Worm (Caenorhabditis elegans) whole organism, L1 larva: Measurements from ENCODE around the gene B0212.3.
A peak's percentile ranks its signal among the peaks of the same experiment; 100 is the strongest.

ENCODE experiments used
- C16A3.4 ChIP-seq: fragments of 150-350 bp; optimal IDR thresholded peaks from 2 replicates; lab custom pipeline; 2014; ENCODE audit warnings: missing biosample characterization, missing genetic modification characterization
- F16B12.6 ChIP-seq: fragments of 150-350 bp; optimal IDR thresholded peaks from 2 replicates; lab custom pipeline; 2014; ENCODE audit warnings: missing biosample characterization, missing genetic modification characterization
- aly-2 ChIP-seq: fragments of 150-350 bp; optimal IDR thresholded peaks from 2 replicates; lab custom pipeline; 2014; ENCODE audit warnings: missing biosample characterization, missing genetic modification characterization
- ceh-8 ChIP-seq: fragments of 200-800 bp; sonication (Bioruptor generic); optimal IDR thresholded peaks from 2 replicates; lab custom pipeline; 2018; ENCODE audit warnings: mild to moderate bottlenecking, missing genetic modification characterization, moderate library complexity, missing compliant biosample characterization
- ceh-82 ChIP-seq, 3 experiments: fragments of 150-350 bp in 1 of 3; sonication (generic microtip) in 2 of 3; optimal IDR thresholded peaks; 2 replicates each; lab custom pipeline; 2014 to 2017; ENCODE audit warnings: missing biosample characterization in 3 of 3, missing genetic modification characterization in 3 of 3
- ceh-90 ChIP-seq: sonication (generic microtip); optimal IDR thresholded peaks from 2 replicates; lab custom pipeline; 2016; ENCODE audit warnings: missing genetic modification characterization, missing compliant biosample characterization
- egl-13 ChIP-seq: sonication (generic microtip); optimal IDR thresholded peaks from 2 replicates; lab custom pipeline; 2016; ENCODE audit warnings: missing genotype, missing genetic modification reagents, missing genetic modification characterization, missing compliant biosample characterization
- egl-27 ChIP-seq, 2 experiments: fragments of 150-350 bp in 1 of 2; sonication (generic microtip); optimal IDR thresholded peaks; 3 replicates each; lab custom pipeline; 2017 to 2018; ENCODE audit warnings: missing biosample characterization in 2 of 2, missing genetic modification characterization in 2 of 2, missing genetic modification reagents in 2 of 2
- ets-5 ChIP-seq: fragments of 200-800 bp; sonication (Bioruptor generic); IDR thresholded peaks from 2 replicates; pipeline ENCODE4 v1.3.6; 2022; ENCODE audit warnings: missing genetic modification characterization, missing compliant biosample characterization
- fkh-10 ChIP-seq: sonication (generic microtip); optimal IDR thresholded peaks from 2 replicates; lab custom pipeline; 2017; ENCODE audit warnings: missing biosample characterization, missing genetic modification reagents, missing genetic modification characterization
- fkh-4 ChIP-seq: sonication (generic microtip); optimal IDR thresholded peaks from 2 replicates; lab custom pipeline; 2016; ENCODE audit warnings: missing compliant biosample characterization, missing genetic modification characterization, borderline replicate concordance
- fkh-8 ChIP-seq: sonication (generic microtip); optimal IDR thresholded peaks from 2 replicates; lab custom pipeline; 2016; ENCODE audit warnings: mild to moderate bottlenecking, missing genetic modification characterization, missing compliant biosample characterization
- grh-1 ChIP-seq: fragments of 200-800 bp; sonication (Bioruptor generic); IDR thresholded peaks from 2 replicates; pipeline ENCODE4 v1.3.6; 2022; ENCODE audit warnings: missing genetic modification reagents, missing genetic modification characterization, missing compliant biosample characterization
- hlh-4 ChIP-seq: sonication (generic microtip); optimal IDR thresholded peaks from 2 replicates; lab custom pipeline; 2016; ENCODE audit warnings: mild to moderate bottlenecking, missing genetic modification characterization, missing compliant biosample characterization
- isw-1 ChIP-seq: fragments of 200-800 bp; sonication (Bioruptor generic); IDR thresholded peaks from 2 replicates; pipeline ENCODE4 v1.3.6; 2022; ENCODE audit warnings: missing genetic modification characterization, missing compliant biosample characterization
- lin-13 ChIP-seq: fragments of 150-350 bp; optimal IDR thresholded peaks from 2 replicates; lab custom pipeline; 2014; ENCODE audit warnings: missing biosample characterization, missing genetic modification reagents, missing genetic modification characterization
- lin-35 ChIP-seq, 2 experiments: fragments of 150-350 bp; optimal IDR thresholded peaks; 2 replicates each; lab custom pipeline; 2014; ENCODE audit warnings: missing biosample characterization in 2 of 2, missing genetic modification characterization in 2 of 2, missing genetic modification reagents in 2 of 2
- mdl-1 ChIP-seq, 2 experiments: fragments of 150-350 bp; optimal IDR thresholded peaks; 2 replicates each; lab custom pipeline; 2014 to 2017; ENCODE audit warnings: missing biosample characterization in 2 of 2, missing genetic modification characterization in 2 of 2, inconsistent platforms in 1 of 2
- mef-2 ChIP-seq: fragments of 150-350 bp; optimal IDR thresholded peaks from 2 replicates; lab custom pipeline; 2014; ENCODE audit warnings: missing biosample characterization, missing genetic modification characterization
- mep-1 ChIP-seq: fragments of 150-350 bp; optimal IDR thresholded peaks from 2 replicates; lab custom pipeline; 2014; ENCODE audit warnings: missing biosample characterization, missing genetic modification characterization
- nhr-11 ChIP-seq: fragments of 150-350 bp; optimal IDR thresholded peaks from 2 replicates; lab custom pipeline; 2014; ENCODE audit warnings: missing biosample characterization, missing genetic modification characterization
- nhr-20 ChIP-seq: sonication (generic microtip); optimal IDR thresholded peaks from 2 replicates; lab custom pipeline; 2016; ENCODE audit warnings: mild to moderate bottlenecking, missing genetic modification characterization, missing compliant biosample characterization
- nhr-47 ChIP-seq: sonication (generic microtip); optimal IDR thresholded peaks from 2 replicates; lab custom pipeline; 2016; ENCODE audit warnings: mild to moderate bottlenecking, missing genetic modification characterization, moderate library complexity, missing compliant biosample characterization
- nhr-71 ChIP-seq: sonication (generic microtip); optimal IDR thresholded peaks from 2 replicates; lab custom pipeline; 2016; ENCODE audit warnings: mild to moderate bottlenecking, missing genetic modification characterization, moderate library complexity, missing compliant biosample characterization
- nhr-77 ChIP-seq: fragments of 150-350 bp; optimal IDR thresholded peaks from 2 replicates; lab custom pipeline; 2014; ENCODE audit warnings: missing biosample characterization, missing genetic modification characterization
- nhr-84 ChIP-seq: sonication (generic microtip); optimal IDR thresholded peaks from 2 replicates; lab custom pipeline; 2017; ENCODE audit warnings: missing biosample characterization, missing genetic modification characterization
- nhr-90 ChIP-seq: sonication (generic microtip); optimal IDR thresholded peaks from 2 replicates; lab custom pipeline; 2016; ENCODE audit warnings: mild to moderate bottlenecking, missing genetic modification characterization, missing compliant biosample characterization; ENCODE audit not compliant: poor library complexity
- pag-3 ChIP-seq: sonication (generic microtip); optimal IDR thresholded peaks from 2 replicates; lab custom pipeline; 2017; ENCODE audit warnings: missing genetic modification characterization, mild to moderate bottlenecking, missing compliant biosample characterization, antibody characterized with exemption, borderline replicate concordance; ENCODE audit not compliant: insufficient read depth
- pax-3 ChIP-seq: fragments of 200-800 bp; sonication (Bioruptor generic); optimal IDR thresholded peaks from 2 replicates; lab custom pipeline; 2018; ENCODE audit warnings: mild to moderate bottlenecking, missing genetic modification characterization, moderate library complexity, missing compliant biosample characterization
- snu-23 ChIP-seq: sonication (generic microtip); optimal IDR thresholded peaks from 2 replicates; lab custom pipeline; 2016; ENCODE audit warnings: missing genetic modification characterization, missing compliant biosample characterization
- tbx-2 ChIP-seq: sonication (generic microtip); optimal IDR thresholded peaks from 2 replicates; lab custom pipeline; 2016; ENCODE audit warnings: missing genetic modification characterization, missing compliant biosample characterization
- tlp-1 ChIP-seq: fragments of 150-350 bp; optimal IDR thresholded peaks from 2 replicates; lab custom pipeline; 2014; ENCODE audit warnings: missing biosample characterization, missing genetic modification characterization
- unc-130 ChIP-seq: fragments of 150-350 bp; optimal IDR thresholded peaks from 2 replicates; lab custom pipeline; 2017; ENCODE audit warnings: missing biosample characterization, missing genetic modification characterization, inconsistent platforms
- unc-30 ChIP-seq: sonication (generic microtip); optimal IDR thresholded peaks from 2 replicates; lab custom pipeline; 2017; ENCODE audit warnings: missing biosample characterization, missing genetic modification characterization
- unc-98 ChIP-seq: fragments of 200-800 bp; sonication (Bioruptor generic); IDR thresholded peaks from 2 replicates; pipeline ENCODE4 v1.3.6; 2022; ENCODE audit warnings: missing genetic modification characterization, missing compliant biosample characterization
- xbp-1 ChIP-seq: sonication (generic microtip); optimal IDR thresholded peaks from 2 replicates; lab custom pipeline; 2016; ENCODE audit warnings: missing genetic modification characterization, missing compliant biosample characterization
- zag-1 ChIP-seq: fragments of 150-350 bp; optimal IDR thresholded peaks from 2 replicates; lab custom pipeline; 2014; ENCODE audit warnings: missing biosample characterization, missing genetic modification characterization
- ztf-11 ChIP-seq, 2 experiments: sonication (generic microtip); optimal IDR thresholded peaks; 2 replicates each; lab custom pipeline; 2016 to 2017; ENCODE audit warnings: missing genetic modification characterization in 2 of 2, missing biosample characterization in 1 of 2, missing compliant biosample characterization in 1 of 2

B0212.3 gene

ce11 chrIV:3551777-3552462, 11.9 kb downstream of the B0212.3 start (continued):
- TF ChIP-seq egl-13 (peak; percentile 26), F16B12.6 (no peak), zag-1 (tag; lab: Kevin White, UChicago) (no peak), unc-130 (tag; lab: Kevin White, UChicago) (peak; percentile 67), fkh-10 (GFP tag; lab: Kevin White, UChicago) (peak; percentile 16), ztf-11 (tag; optimal IDR thresholded peaks at IDR 0.05; lab: Kevin White, UChicago) (peak in 1 of 2 experiments; percentile 20), unc-98 (GFP tag; lab: Robert Waterston, UW) (no peak), xbp-1 (tag; lab: Kevin White, UChicago) (peak; percentile 52), tbx-2 (tag; lab: Kevin White, UChicago) (peak; percentile 18), lin-35 (GFP tag; optimal IDR thresholded peaks at IDR 0.05; lab: Kevin White, UChicago) (peak; percentile 51 to 56), mep-1 (peak; percentile 47), fkh-4 (tag; lab: Kevin White, UChicago) (no peak), lin-13 (GFP tag; lab: Kevin White, UChicago) (no peak), C16A3.4 (peak; percentile 64), tlp-1 (tag; lab: Kevin White, UChicago) (no peak), nhr-77 (tag; lab: Kevin White, UChicago) (peak; percentile 15), egl-27 (tag; optimal IDR thresholded peaks at IDR 0.05; lab: Kevin White, UChicago) (no peak), pag-3 (no peak), nhr-90 (tag; lab: Kevin White, UChicago) (peak; percentile 70), nhr-20 (tag; lab: Kevin White, UChicago) (peak; percentile 53), nhr-47 (tag; lab: Kevin White, UChicago) (peak; percentile 77), fkh-8 (tag; lab: Kevin White, UChicago) (peak; percentile 36), ceh-8 (GFP tag; lab: Kevin White, UChicago) (no peak), unc-30 (tag; lab: Kevin White, UChicago) (no peak), ceh-90 (tag; lab: Kevin White, UChicago) (no peak), hlh-4 (tag; lab: Kevin White, UChicago) (no peak), ceh-82 (tag; optimal IDR thresholded peaks at IDR 0.05; lab: Kevin White, UChicago) (peak; percentile 20 to 63 (median 38)), mdl-1 (tag; optimal IDR thresholded peaks at IDR 0.05; lab: Kevin White, UChicago) (peak in 1 of 2 experiments; percentile 48), nhr-84 (tag; lab: Kevin White, UChicago) (no peak), grh-1 (GFP tag; lab: Robert Waterston, UW) (no peak), nhr-71 (tag; lab: Kevin White, UChicago) (peak; percentile 72), snu-23 (peak; percentile 73), aly-2 (tag; lab: Kevin White, UChicago) (no peak), isw-1 (GFP tag; lab: Robert Waterston, UW) (no peak; the same call in 1 of the 2 replicates), ets-5 (GFP tag; lab: Robert Waterston, UW) (no peak), mef-2 (no peak), nhr-11 (tag; lab: Kevin White, UChicago) (no peak)

ce11 chrIV:3552933-3553332, 13.0 kb downstream of the B0212.3 start:
- TF ChIP-seq egl-27 (tag; optimal IDR thresholded peaks at IDR 0.05; lab: Kevin White, UChicago) (no peak), unc-98 (GFP tag; lab: Robert Waterston, UW) (no peak), fkh-8 (tag; lab: Kevin White, UChicago) (no peak), nhr-71 (tag; lab: Kevin White, UChicago) (no peak), grh-1 (GFP tag; lab: Robert Waterston, UW) (no peak), pax-3 (tag; lab: Kevin White, UChicago) (no peak), fkh-10 (GFP tag; lab: Kevin White, UChicago) (no peak), fkh-4 (tag; lab: Kevin White, UChicago) (no peak)
